Worm (Caenorhabditis elegans) whole organism, midembryonic: ENCODE data around the gene cku-70.

Experiments
- cog-1 ChIP-seq: sonication (generic microtip); optimal IDR thresholded peaks from 2 replicates; lab custom pipeline; 2016; ENCODE audit warnings: missing genetic modification characterization, missing compliant biosample characterization
- flt-1 ChIP-seq: fragments of 200-800 bp; sonication (Bioruptor generic); IDR thresholded peaks from 2 replicates; pipeline ENCODE4 v1.3.6; 2022; ENCODE audit warnings: missing genetic modification characterization, missing compliant biosample characterization
- med-1 ChIP-seq: sonication (generic microtip); optimal IDR thresholded peaks from 2 replicates; lab custom pipeline; 2017; ENCODE audit warnings: missing genetic modification characterization, mild to moderate bottlenecking, missing compliant biosample characterization, antibody characterized with exemption, missing genetic modification reagents; ENCODE audit not compliant: insufficient read depth
- tab-1 ChIP-seq: fragments of 200-800 bp; sonication (Bioruptor generic); IDR thresholded peaks from 2 replicates; pipeline ENCODE4 v1.3.6; 2022; ENCODE audit warnings: missing genetic modification characterization, missing compliant biosample characterization
- ztf-23 ChIP-seq: fragments of 200-800 bp; sonication (Bioruptor generic); IDR thresholded peaks from 2 replicates; pipeline ENCODE4 v1.3.6; 2022; ENCODE audit warnings: missing genetic modification reagents, missing genetic modification characterization, missing compliant biosample characterization
- ztf-29 ChIP-seq: fragments of 200-800 bp; sonication (Bioruptor generic); IDR thresholded peaks from 2 replicates; pipeline ENCODE4 v1.3.6; 2022; ENCODE audit warnings: missing genetic modification reagents, missing genetic modification characterization, missing compliant biosample characterization

DNA sequence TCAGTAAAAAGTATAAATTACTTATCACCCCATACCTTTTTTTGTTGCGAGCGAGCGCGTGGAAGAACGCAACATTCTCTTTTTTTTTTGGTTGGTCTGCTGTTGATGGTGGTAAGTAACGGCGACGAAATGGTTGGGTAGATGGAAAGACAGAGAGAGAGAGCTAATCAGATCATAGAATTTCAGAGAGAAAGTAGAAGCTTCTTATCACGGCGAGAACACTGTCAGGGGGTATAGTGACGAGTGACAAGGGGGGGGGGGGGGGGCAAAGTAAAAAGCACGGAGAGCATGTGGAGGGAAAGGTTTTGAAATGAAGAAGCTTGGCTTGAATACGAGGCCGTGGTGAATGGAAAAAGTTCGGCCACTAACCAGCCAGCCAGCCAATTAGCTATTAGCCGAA lies 42.7 kb downstream of the cku-70 start:
- no peak for TF ChIP-seq ztf-29 (GFP tag; lab: Robert Waterston, UW)
- TF ChIP-seq flt-1 (GFP tag; lab: Robert Waterston, UW), result no peak
- TF ChIP-seq cog-1 (tag; lab: Kevin White, UChicago), result no peak
- TF ChIP-seq med-1 (GFP tag; lab: Kevin White, UChicago), result no peak
- no peak for TF ChIP-seq tab-1
- TF ChIP-seq ztf-23, result no peak
